Worm (Caenorhabditis elegans): ENCODE data around the gene Y43E12A.3.

Gene Y43E12A.3

DNA sequence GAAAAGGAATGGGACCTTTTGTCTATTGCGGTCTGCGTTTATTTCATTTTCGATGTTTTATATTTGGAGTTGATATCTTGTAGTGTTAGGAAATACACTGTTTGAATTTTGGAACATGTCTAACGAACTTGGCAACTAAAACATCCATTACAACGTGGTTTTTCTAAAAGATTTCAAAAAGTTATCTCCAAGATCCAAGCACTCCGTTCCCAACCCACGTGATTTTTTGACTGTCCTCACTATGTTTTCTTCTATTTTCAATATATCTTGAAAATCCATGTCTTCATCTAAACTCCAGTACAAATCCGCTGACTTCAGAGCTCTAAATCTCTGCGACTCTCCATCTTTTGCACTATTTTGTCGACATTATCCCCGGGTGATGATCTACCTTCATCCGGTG, 13.9 kb downstream of the Y43E12A.3 start, which contains the start of gene F13H10.9:
F13H10.9 (plus strand) TSS at position 301 of the 400 bp plus-strand sequence.
- TF ChIP-seq peb-1 (tag; optimal IDR thresholded peaks at IDR 0.05), result no peak
- TF ChIP-seq nhr-21 (tag; optimal IDR thresholded peaks at IDR 0.05), result no peak
- no peak for TF ChIP-seq F13H6.1 (tag; optimal IDR thresholded peaks at IDR 0.05)
- TF ChIP-seq unc-62 (GFP tag; optimal IDR thresholded peaks at IDR 0.05), result no peak
- no peak for TF ChIP-seq sem-4 (tag; optimal IDR thresholded peaks at IDR 0.05)
- no peak for TF ChIP-seq ZK546.5 (tag; optimal IDR thresholded peaks at IDR 0.05)
- no peak for TF ChIP-seq fos-1 (tag; optimal IDR thresholded peaks at IDR 0.05)
- no peak for TF ChIP-seq nhr-12 (tag; optimal IDR thresholded peaks at IDR 0.05)
- no peak for TF ChIP-seq ztf-1 (GFP tag; conservative IDR thresholded peaks at IDR 0.05)
- TF ChIP-seq nhr-77 (tag; optimal IDR thresholded peaks at IDR 0.05), result no peak
- TF ChIP-seq sma-9 (GFP tag; optimal IDR thresholded peaks at IDR 0.05), result no peak
- no peak for TF ChIP-seq sma-9 (tag; optimal IDR thresholded peaks at IDR 0.05)
- no peak for TF ChIP-seq egl-27 (tag; optimal IDR thresholded peaks at IDR 0.05)
- no peak for TF ChIP-seq mbf-1 (tag; optimal IDR thresholded peaks at IDR 0.05)
- TF ChIP-seq nhr-25 (tag; optimal IDR thresholded peaks at IDR 0.05), result no peak
- TF ChIP-seq unc-55 (GFP tag; optimal IDR thresholded peaks at IDR 0.05), result no peak

DNA sequence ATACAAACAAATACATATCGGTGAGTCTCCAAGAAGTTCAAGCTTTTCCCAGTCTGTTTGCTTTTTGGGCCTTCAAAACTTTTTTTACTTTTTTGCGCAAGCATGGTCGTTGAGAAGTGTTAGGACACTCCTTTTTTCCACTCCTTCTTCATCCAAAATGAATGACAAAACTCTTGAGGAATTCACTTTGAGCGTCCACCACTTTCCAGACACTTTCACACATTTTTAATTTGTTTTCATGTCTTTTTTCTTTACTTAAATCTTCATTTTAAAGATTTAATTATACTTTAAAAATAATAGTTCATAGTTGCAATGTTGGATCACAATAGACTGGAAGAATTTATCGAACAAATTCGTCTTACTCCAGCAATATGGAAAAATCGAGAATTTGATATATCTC, 16.6 kb downstream of the Y43E12A.3 start, which contains the start of gene F13H10.1:
F13H10.1 (plus strand) TSS at position 301 of the 400 bp plus-strand sequence.
- TF ChIP-seq dmd-4 (tag; optimal IDR thresholded peaks at IDR 0.05) (no peak), unc-55 (GFP tag; optimal IDR thresholded peaks at IDR 0.05) (peak; percentile 12)

DNA sequence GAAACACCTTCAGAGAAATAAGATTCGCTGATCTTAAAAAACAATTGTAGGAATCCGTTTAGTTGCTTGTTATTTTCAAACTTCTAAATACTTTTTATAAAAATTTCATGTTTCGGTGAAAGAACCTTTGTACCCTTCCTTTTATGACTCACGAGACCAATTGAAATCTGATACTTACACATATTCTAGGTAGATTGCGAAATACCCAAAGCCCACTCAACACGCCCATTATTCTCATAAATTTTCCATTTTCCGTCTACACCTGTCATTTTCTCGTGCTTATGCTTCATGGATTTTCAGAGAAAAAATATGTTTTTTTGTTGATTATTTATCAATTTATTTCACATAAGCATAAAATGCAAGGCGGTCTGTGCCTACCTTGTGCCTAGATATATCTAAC, 18.7 kb downstream of the Y43E12A.3 start:
- TF ChIP-seq ceh-16 (tag; optimal IDR thresholded peaks at IDR 0.05) (no peak), lsy-2 (tag; optimal IDR thresholded peaks at IDR 0.05) (peak in 1 of 2 experiments; percentile 6)

DNA sequence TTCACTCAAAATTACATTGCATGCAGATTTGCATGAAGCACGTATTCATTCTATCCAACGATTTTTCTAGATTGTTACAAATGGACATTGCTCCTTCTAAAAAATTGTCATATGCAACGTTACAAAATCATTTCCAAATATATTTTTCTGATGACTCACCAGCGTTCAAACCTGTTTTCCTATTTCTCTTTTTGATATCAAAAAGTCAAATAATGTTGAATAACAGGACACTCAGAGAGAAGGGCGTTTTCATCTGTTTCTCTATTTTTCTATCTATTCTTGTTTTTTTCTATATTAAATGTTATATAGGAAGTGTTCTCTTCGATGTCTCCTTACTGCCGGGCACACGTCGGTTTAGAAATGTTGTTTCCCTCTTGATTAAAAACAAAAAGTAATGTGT, 19.2 kb downstream of the Y43E12A.3 start:
- peak; percentile 64 for TF ChIP-seq fos-1 (tag; optimal IDR thresholded peaks at IDR 0.05)
- TF ChIP-seq dmd-4 (tag; optimal IDR thresholded peaks at IDR 0.05), result no peak

DNA sequence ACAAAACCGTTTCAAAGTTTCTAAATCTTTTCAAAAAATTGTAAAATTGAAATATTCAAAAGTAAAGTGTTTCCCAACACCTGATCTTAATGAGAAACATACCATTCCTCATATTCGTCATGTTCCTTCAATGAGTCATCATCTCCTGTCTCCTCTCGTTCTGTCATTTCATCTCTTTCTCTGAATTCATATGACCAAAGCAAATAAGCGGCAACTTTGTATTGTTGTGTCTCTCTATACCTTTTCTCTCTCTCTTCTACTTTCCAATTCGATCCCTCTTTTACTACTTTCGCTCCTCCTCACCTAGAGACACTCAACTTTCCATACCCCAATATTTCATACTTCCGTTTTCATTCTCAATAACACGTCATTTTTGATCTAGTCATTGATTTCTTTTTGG, 20.6 kb downstream of the Y43E12A.3 start:
- TF ChIP-seq nhr-25 (tag; optimal IDR thresholded peaks at IDR 0.05) (peak; percentile 66), nhr-11 (tag; optimal IDR thresholded peaks at IDR 0.05) (no peak), unc-55 (GFP tag; optimal IDR thresholded peaks at IDR 0.05) (no peak), fos-1 (tag; optimal IDR thresholded peaks at IDR 0.05) (peak; percentile 78), gmeb-1 (tag; optimal IDR thresholded peaks at IDR 0.05) (no peak), peb-1 (tag; optimal IDR thresholded peaks at IDR 0.05) (no peak), sma-3 (GFP tag; optimal IDR thresholded peaks at IDR 0.05) (peak; percentile 48), lin-13 (GFP tag; optimal IDR thresholded peaks at IDR 0.05) (no peak), dmd-4 (tag; optimal IDR thresholded peaks at IDR 0.05) (no peak), egl-27 (tag; optimal IDR thresholded peaks at IDR 0.05) (no peak), elt-1 (tag; optimal IDR thresholded peaks at IDR 0.05) (no peak), elt-3 (tag; optimal IDR thresholded peaks at IDR 0.05) (no peak), Y55F3AM.14 (GFP tag; optimal IDR thresholded peaks at IDR 0.05) (no peak), ZK546.5 (tag; optimal IDR thresholded peaks at IDR 0.05) (no peak), nhr-77 (tag; optimal IDR thresholded peaks at IDR 0.05) (no peak), nhr-21 (tag; optimal IDR thresholded peaks at IDR 0.05) (peak; percentile 32), F13H6.1 (tag; optimal IDR thresholded peaks at IDR 0.05) (peak; percentile 1), nhr-12 (tag; optimal IDR thresholded peaks at IDR 0.05) (no peak), unc-62 (GFP tag; optimal IDR thresholded peaks at IDR 0.05) (no peak), lsy-2 (tag; optimal IDR thresholded peaks at IDR 0.05) (no peak), nhr-129 (tag; optimal IDR thresholded peaks at IDR 0.05) (peak; percentile 75), nhr-237 (tag; optimal IDR thresholded peaks at IDR 0.05) (no peak), sma-9 (GFP tag; optimal IDR thresholded peaks at IDR 0.05) (peak; percentile 24), sma-9 (tag; optimal IDR thresholded peaks at IDR 0.05) (no peak), mab-5 (tag; optimal IDR thresholded peaks at IDR 0.05) (no peak), R02D3.7 (tag; optimal IDR thresholded peaks at IDR 0.05) (no peak), blmp-1 (tag; optimal IDR thresholded peaks at IDR 0.05; ENCODE audit: insufficient read depth) (peak; percentile 89), C34F6.9 (tag; optimal IDR thresholded peaks at IDR 0.05) (peak; percentile 2), lin-11 (tag; optimal IDR thresholded peaks at IDR 0.05) (no peak), nhr-6 (tag; optimal IDR thresholded peaks at IDR 0.05) (no peak), skn-1 (tag; optimal IDR thresholded peaks at IDR 0.05) (no peak), zag-1 (tag; optimal IDR thresholded peaks at IDR 0.05) (no peak), crh-2 (tag; optimal IDR thresholded peaks at IDR 0.05) (peak; percentile 33), ceh-82 (tag; optimal IDR thresholded peaks at IDR 0.05) (no peak), nhr-10 (tag; optimal IDR thresholded peaks at IDR 0.05) (no peak)
